Worm (Caenorhabditis elegans) whole organism, mixed stage, embryonic: ENCODE data around the gene Y37H2A.18.

ENCODE experiments used
- ces-1 ChIP-seq: fragments of 150-350 bp; optimal IDR thresholded peaks from 2 replicates; lab custom pipeline; 2014; ENCODE audit warnings: missing biosample characterization, missing genetic modification reagents, missing genetic modification characterization
- mab-5 ChIP-seq: fragments of 150-350 bp; optimal IDR thresholded peaks from 2 replicates; lab custom pipeline; 2014; ENCODE audit warnings: missing biosample characterization, missing genetic modification characterization
- nhr-12 ChIP-seq: fragments of 150-350 bp; optimal IDR thresholded peaks from 2 replicates; lab custom pipeline; 2014; ENCODE audit warnings: missing biosample characterization, missing genetic modification characterization
- unc-39 ChIP-seq: fragments of 150-350 bp; optimal IDR thresholded peaks from 2 replicates; lab custom pipeline; 2014; ENCODE audit warnings: missing biosample characterization, missing genetic modification characterization
- zip-8 ChIP-seq: fragments of 150-350 bp; optimal IDR thresholded peaks from 2 replicates; lab custom pipeline; 2014; ENCODE audit warnings: missing biosample characterization, missing genetic modification characterization
- ztf-11 ChIP-seq: fragments of 150-350 bp; optimal IDR thresholded peaks from 2 replicates; lab custom pipeline; 2014; ENCODE audit warnings: missing biosample characterization, missing genetic modification characterization

ce11 chrV:18162568-18162967 lies 29.5 kb upstream of the Y37H2A.18 start, which contains the start of gene C14A6.12:
- TF ChIP-seq ztf-11 (tag; lab: Kevin White, UChicago) (no peak), nhr-12 (tag; lab: Kevin White, UChicago) (no peak), ces-1 (GFP tag; lab: Kevin White, UChicago) (no peak), unc-39 (tag; lab: Kevin White, UChicago) (no peak), mab-5 (tag; lab: Kevin White, UChicago) (no peak), zip-8 (tag; lab: Kevin White, UChicago) (no peak)
